Fruit fly (Drosophila melanogaster): ENCODE measurements around the gene kst.

kst gene

dm6 chr3L:3300345-3300744, 36.3 kb upstream of the kst start (continued):
- TF ChIP-seq Trl (optimal IDR thresholded peaks at IDR 0.05) (no peak), Trl (GFP tag; optimal IDR thresholded peaks at IDR 0.05) (peak; percentile 3), Sry-δ (GFP tag; optimal IDR thresholded peaks at IDR 0.05) (peak; percentile 15), Fer1 (GFP tag; optimal IDR thresholded peaks at IDR 0.05) (no peak), Poxn (GFP tag; IDR thresholded peaks at IDR 0.05) (no peak), ato (GFP tag; IDR thresholded peaks at IDR 0.05; ENCODE audit: partially characterized antibody) (no peak), CG11085 (GFP tag; IDR thresholded peaks at IDR 0.05) (no peak), CG12744 (GFP tag; optimal IDR thresholded peaks at IDR 0.05) (no peak), CG10979 (tag; optimal IDR thresholded peaks at IDR 0.05) (peak; percentile 67), CG12155 (GFP tag; optimal IDR thresholded peaks at IDR 0.05) (peak; percentile 17), Optix (GFP tag; IDR thresholded peaks at IDR 0.05) (peak; percentile 45; the same call in 1 of the 3 replicates), org-1 (GFP tag; optimal IDR thresholded peaks at IDR 0.05) (peak; percentile 25), CG8478 (optimal IDR thresholded peaks at IDR 0.05) (no peak), CG8281 (tag; optimal IDR thresholded peaks at IDR 0.05) (peak; percentile 13), CG4282 (GFP tag; optimal IDR thresholded peaks at IDR 0.05) (no peak), gce (GFP tag; IDR thresholded peaks at IDR 0.05) (0 out of 3 replicates have a peak, but pooled peaks have one; percentile 22), BEAF-32 (GFP tag; optimal IDR thresholded peaks at IDR 0.05) (no peak), CG2120 (GFP tag; optimal IDR thresholded peaks at IDR 0.05) (no peak), inv (GFP tag; IDR thresholded peaks at IDR 0.05; ENCODE audit: partially characterized antibody) (no peak), CG5953 (GFP tag; IDR thresholded peaks at IDR 0.05) (peak; percentile 45; the same call in 1 of the 2 replicates), D19B (GFP tag; optimal IDR thresholded peaks at IDR 0.05) (no peak), HHEX (GFP tag; optimal IDR thresholded peaks at IDR 0.05) (peak; percentile 58), Dref (GFP tag; IDR thresholded peaks at IDR 0.05) (no peak), Atf3 (GFP tag; optimal IDR thresholded peaks at IDR 0.05) (no peak), Atf6 (GFP tag; IDR thresholded peaks at IDR 0.05) (peak; percentile 57; the same call in 1 of the 2 replicates), CG7786 (GFP tag; optimal IDR thresholded peaks at IDR 0.05) (peak; percentile 29)

dm6 chr3L:3301171-3301738, 35.4 kb upstream of the kst start:
- no peak for TF ChIP-seq prd (optimal IDR thresholded peaks at IDR 0.05)
- peak; percentile 91 for TF ChIP-seq prd (GFP tag; IDR thresholded peaks at IDR 0.05)
- peak; percentile 77 for TF ChIP-seq Hand (GFP tag; optimal IDR thresholded peaks at IDR 0.05)
- TF ChIP-seq CG7786 (GFP tag; optimal IDR thresholded peaks at IDR 0.05), result peak; percentile 86
- peak; percentile 66 for TF ChIP-seq CG11560 (tag; IDR thresholded peaks at IDR 0.05)
- peak; percentile 42 for TF ChIP-seq lbe (GFP tag; optimal IDR thresholded peaks at IDR 0.05)
- peak; percentile 68 for TF ChIP-seq CG2116 (GFP tag; optimal IDR thresholded peaks at IDR 0.05)
- TF ChIP-seq CG7839 (tag; optimal IDR thresholded peaks at IDR 0.05), result peak; percentile 95
- TF ChIP-seq Max (GFP tag; optimal IDR thresholded peaks at IDR 0.05), result peak; percentile 89
- no peak for TF ChIP-seq Dfd (GFP tag; optimal IDR thresholded peaks at IDR 0.05)
- TF ChIP-seq Adf1 (GFP tag; IDR thresholded peaks at IDR 0.05), result peak; percentile 77
- TF ChIP-seq pita (GFP tag; optimal IDR thresholded peaks at IDR 0.05), result no peak
- 0 out of 2 replicates have a peak, but pooled peaks have one; percentile 19 for TF ChIP-seq hbn (GFP tag; IDR thresholded peaks at IDR 0.05; ENCODE audit: partially characterized antibody)
- TF ChIP-seq Ptx1 (GFP tag; IDR thresholded peaks at IDR 0.05), result peak; percentile 93
- TF ChIP-seq danr (GFP tag; IDR thresholded peaks at IDR 0.05), result peak; percentile 75
- peak; percentile 88 for TF ChIP-seq her (GFP tag; optimal IDR thresholded peaks at IDR 0.05)
- TF ChIP-seq CG6689 (GFP tag; IDR thresholded peaks at IDR 0.05), result peak; percentile 87
- peak; percentile 75 for TF ChIP-seq CG14667 (GFP tag; IDR thresholded peaks at IDR 0.05)
- TF ChIP-seq chm (GFP tag; IDR thresholded peaks at IDR 0.05), result peak; percentile 90
- peak; percentile 85 for TF ChIP-seq Mes4 (GFP tag; optimal IDR thresholded peaks at IDR 0.05)
- TF ChIP-seq Mad (GFP tag; optimal IDR thresholded peaks at IDR 0.05), result peak; percentile 86
- no peak for TF ChIP-seq HLH4C (GFP tag; IDR thresholded peaks at IDR 0.05; ENCODE audit: partially characterized antibody)
- TF ChIP-seq CG1832 (GFP tag; optimal IDR thresholded peaks at IDR 0.05), result no peak
- peak; percentile 90 to 91 for TF ChIP-seq dpn (GFP tag; optimal IDR thresholded peaks at IDR 0.05)
- TF ChIP-seq CG3163 (GFP tag; optimal IDR thresholded peaks at IDR 0.05), result peak; percentile 74
- TF ChIP-seq Ets97D (GFP tag; optimal IDR thresholded peaks at IDR 0.05), result peak; percentile 69
- peak; percentile 43 for TF ChIP-seq Hey (tag; optimal IDR thresholded peaks at IDR 0.05)
- peak; percentile 91 for TF ChIP-seq grn (GFP tag; optimal IDR thresholded peaks at IDR 0.05)
